Worm (Caenorhabditis elegans) whole organism, midembryonic: ENCODE results near the gene R10E8.6.

Experiments
- T22C8.4 ChIP-seq: fragments of 200-800 bp; sonication (Bioruptor generic); IDR thresholded peaks from 2 replicates; pipeline ENCODE4 v1.3.6; 2022; ENCODE audit warnings: missing genetic modification characterization, missing compliant biosample characterization
- cog-1 ChIP-seq: sonication (generic microtip); optimal IDR thresholded peaks from 2 replicates; lab custom pipeline; 2016; ENCODE audit warnings: missing genetic modification characterization, missing compliant biosample characterization
- tab-1 ChIP-seq: fragments of 200-800 bp; sonication (Bioruptor generic); IDR thresholded peaks from 2 replicates; pipeline ENCODE4 v1.3.6; 2022; ENCODE audit warnings: missing genetic modification characterization, missing compliant biosample characterization
- ztf-29 ChIP-seq: fragments of 200-800 bp; sonication (Bioruptor generic); IDR thresholded peaks from 2 replicates; pipeline ENCODE4 v1.3.6; 2022; ENCODE audit warnings: missing genetic modification reagents, missing genetic modification characterization, missing compliant biosample characterization

DNA sequence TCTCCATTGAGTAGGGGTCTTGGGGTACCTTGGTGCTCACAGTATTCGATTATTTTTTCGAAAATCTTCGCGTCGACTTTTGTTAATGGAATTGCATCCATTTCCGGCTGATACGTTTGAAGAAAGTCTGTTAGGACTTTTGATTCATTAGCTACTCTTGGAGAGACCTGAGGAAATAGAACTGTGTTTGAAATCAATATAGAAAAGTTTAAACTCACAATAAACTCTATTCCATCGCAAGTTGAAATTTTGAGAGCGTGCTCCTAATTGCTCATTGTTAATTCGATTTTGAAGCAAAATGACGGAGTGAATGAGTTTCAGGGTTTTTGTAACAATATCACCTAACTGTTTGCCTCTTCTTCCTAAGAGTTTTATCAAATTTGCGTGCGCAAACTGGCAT lies 3.7 kb upstream of the R10E8.6 start, which contains the start of gene skr-6:
- TF ChIP-seq tab-1: no peak
- no peak for TF ChIP-seq ztf-29
- no peak for TF ChIP-seq T22C8.4 (GFP tag; lab: Robert Waterston, UW)
- no peak for TF ChIP-seq cog-1
